Worm (Caenorhabditis elegans): ENCODE data around the gene bris-1.
A peak's percentile ranks its signal among the peaks of the same experiment; 100 is the strongest.

Gene bris-1

DNA sequence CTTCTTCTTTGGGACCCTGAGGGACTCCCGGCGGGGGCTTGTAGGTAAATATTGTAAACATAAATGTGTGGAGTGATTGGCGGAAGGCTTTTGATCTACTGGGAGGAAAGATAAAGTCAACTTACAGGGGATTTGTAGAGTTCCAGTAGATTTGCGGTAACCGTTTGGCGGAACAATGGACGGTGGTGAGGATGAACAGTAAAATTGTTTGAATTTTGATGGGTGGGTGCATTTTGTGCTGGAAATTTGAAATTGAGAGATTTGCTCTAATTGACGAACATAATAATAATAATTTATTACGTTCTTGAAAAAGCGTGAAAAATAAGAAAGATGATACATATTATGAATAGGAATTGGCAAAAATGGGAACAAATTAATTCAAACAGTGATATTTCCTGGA lies 52.5 kb downstream of the bris-1 start, which contains the start of gene vab-2:
TSS of gene vab-2 (minus strand) at position 238 of the 400 bp plus-strand sequence.
- TF ChIP-seq ceh-88 (GFP tag; IDR thresholded peaks at IDR 0.05) (no peak), nhr-11 (tag; optimal IDR thresholded peaks at IDR 0.05) (no peak), elt-2 (tag; optimal IDR thresholded peaks at IDR 0.05) (no peak)

DNA sequence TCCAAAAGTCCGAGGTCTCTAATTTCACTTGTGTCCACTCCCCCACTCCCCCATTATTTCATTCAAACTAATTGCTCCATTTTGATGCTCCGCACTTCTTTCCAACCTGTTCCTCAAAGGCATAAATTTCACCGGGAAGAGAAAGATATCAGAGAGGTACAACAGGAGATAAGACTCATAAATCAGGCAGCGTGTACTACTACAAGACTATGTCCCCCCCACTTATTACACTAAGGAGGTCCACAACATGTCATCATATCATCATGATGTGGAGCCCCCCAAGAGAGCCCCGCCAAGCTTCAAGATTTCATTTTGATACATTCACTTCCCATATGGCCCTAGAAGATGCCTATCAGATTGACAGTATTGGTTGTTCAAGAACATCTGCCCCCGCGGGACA lies 53.7 kb downstream of the bris-1 start:
- no peak for TF ChIP-seq lin-13 (GFP tag; optimal IDR thresholded peaks at IDR 0.05)
- TF ChIP-seq unc-130 (tag; optimal IDR thresholded peaks at IDR 0.05): no peak
- TF ChIP-seq rnt-1 (tag; optimal IDR thresholded peaks at IDR 0.05): peak; percentile 34
- no peak for TF ChIP-seq ets-5 (GFP tag; IDR thresholded peaks at IDR 0.05)

DNA sequence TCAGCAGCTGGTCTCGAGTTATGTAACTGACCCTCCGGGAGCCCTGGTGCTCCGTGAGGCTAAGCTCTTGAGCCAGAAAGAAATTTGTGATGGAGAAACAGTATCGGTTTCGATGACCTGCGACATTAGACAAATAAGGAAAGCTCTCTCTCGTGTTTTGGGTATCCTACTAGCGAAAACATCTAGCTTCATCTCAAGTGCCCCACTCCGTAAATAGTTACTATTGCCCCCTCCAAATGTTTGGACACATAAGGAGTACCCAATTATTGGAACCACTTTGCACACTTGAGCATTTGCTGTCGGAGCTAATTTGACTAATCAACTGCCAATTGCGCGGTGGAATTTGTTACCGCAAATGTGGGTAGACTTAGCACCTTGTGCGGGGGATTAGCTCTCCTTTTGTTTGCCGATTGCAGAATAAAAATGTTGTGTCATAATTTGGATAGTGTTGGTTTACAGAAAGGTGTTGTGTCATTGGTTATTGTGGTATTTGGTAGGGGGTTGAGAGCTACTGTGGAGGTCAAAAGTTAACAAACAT lies 55.0 kb downstream of the bris-1 start:
- TF ChIP-seq nhr-20 (tag; optimal IDR thresholded peaks at IDR 0.05): no peak
- peak; percentile 54 for TF ChIP-seq ceh-8 (GFP tag; optimal IDR thresholded peaks at IDR 0.05)
- no peak for TF ChIP-seq nhr-77 (tag; optimal IDR thresholded peaks at IDR 0.05)
- TF ChIP-seq dsc-1 (tag; optimal IDR thresholded peaks at IDR 0.05): peak; percentile 1
- TF ChIP-seq mep-1 (tag; optimal IDR thresholded peaks at IDR 0.05): no peak
- no peak for TF ChIP-seq rnt-1 (tag; optimal IDR thresholded peaks at IDR 0.05)
- TF ChIP-seq ceh-63 (GFP tag; optimal IDR thresholded peaks at IDR 0.05): no peak
- TF ChIP-seq lsy-2 (tag; optimal IDR thresholded peaks at IDR 0.05): no peak

DNA sequence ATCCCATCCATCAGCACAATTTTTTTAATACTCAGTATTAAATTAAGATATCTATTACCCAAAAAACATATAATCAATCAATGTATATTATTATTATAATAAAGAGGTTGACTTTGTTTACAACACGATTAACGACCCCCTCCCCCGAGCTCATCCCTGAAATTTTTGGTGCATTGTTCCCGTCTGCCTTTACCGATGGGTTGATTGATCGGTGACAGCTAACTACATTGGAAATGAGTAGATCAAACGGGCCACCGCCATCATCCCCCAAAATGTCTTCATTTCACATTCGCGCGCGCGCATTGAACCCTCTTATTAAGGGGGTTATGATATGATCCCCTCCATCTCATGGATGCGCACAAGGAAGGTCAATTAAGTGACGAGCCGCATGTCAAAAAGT lies 59.3 kb downstream of the bris-1 start:
- TF ChIP-seq nhr-85 (tag) (no peak), aly-2 (tag; optimal IDR thresholded peaks at IDR 0.05) (no peak), nhr-237 (tag; optimal IDR thresholded peaks at IDR 0.05) (no peak), unc-130 (tag; optimal IDR thresholded peaks at IDR 0.05) (no peak)
